Fruit fly (Drosophila melanogaster): ENCODE results near the gene Spn28Da.
A peak's percentile ranks its signal among the peaks of the same experiment; 100 is the strongest.

Gene Spn28Da

DNA sequence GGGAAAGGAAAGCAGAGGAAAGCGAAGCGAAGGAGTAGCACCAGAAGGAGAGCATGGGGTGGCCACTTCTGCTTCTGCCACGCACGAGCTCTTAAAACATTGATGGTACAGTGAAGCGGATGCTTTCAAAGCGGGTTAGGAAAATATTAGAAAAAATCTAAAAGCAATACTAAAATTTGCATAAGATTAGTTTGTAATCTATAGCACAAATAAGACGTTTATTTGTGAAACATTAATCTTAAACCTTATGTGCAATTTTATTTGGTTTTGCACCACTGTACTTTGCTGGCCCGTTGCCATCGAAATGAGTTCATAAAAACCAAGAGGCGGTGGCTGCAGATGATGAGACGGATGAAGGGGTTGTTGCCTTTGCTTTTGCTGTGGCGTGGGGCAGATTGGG is 36.5 kb upstream of the Spn28Da start (continued):
- TF ChIP-seq CG13287 (GFP tag; IDR thresholded peaks at IDR 0.05; ENCODE audit: partially characterized antibody): peak; percentile 27; the same call in 1 of the 2 replicates
- peak; percentile 51 for TF ChIP-seq luna (GFP tag; optimal IDR thresholded peaks at IDR 0.05)
- TF ChIP-seq gce (GFP tag; IDR thresholded peaks at IDR 0.05): peak; percentile 91
- peak; percentile 62 for TF ChIP-seq dmrt11E (tag; optimal IDR thresholded peaks at IDR 0.05)
- peak; percentile 76 for TF ChIP-seq dimm (GFP tag; IDR thresholded peaks at IDR 0.05)
- TF ChIP-seq salm (tag; optimal IDR thresholded peaks at IDR 0.05): peak; percentile 83
- peak; percentile 88 for TF ChIP-seq CG1792 (GFP tag; optimal IDR thresholded peaks at IDR 0.05)
- peak; percentile 82 for TF ChIP-seq CG1024 (GFP tag; IDR thresholded peaks at IDR 0.05)
- TF ChIP-seq mirr (GFP tag; optimal IDR thresholded peaks at IDR 0.05): peak; percentile 69
- peak; percentile 65 for TF ChIP-seq Bdp1 (GFP tag; optimal IDR thresholded peaks at IDR 0.05)
- TF ChIP-seq CG14667 (GFP tag; IDR thresholded peaks at IDR 0.05): peak; percentile 83
- TF ChIP-seq fd3F (GFP tag; optimal IDR thresholded peaks at IDR 0.05): peak; percentile 83
- peak; percentile 84 for TF ChIP-seq maf-S (GFP tag; optimal IDR thresholded peaks at IDR 0.05)
- TF ChIP-seq dan (GFP tag; IDR thresholded peaks at IDR 0.05): peak; percentile 47; the same call in 1 of the 2 replicates
- TF ChIP-seq lmd (GFP tag; IDR thresholded peaks at IDR 0.05): peak; percentile 92
- no peak for TF ChIP-seq Lpt (GFP tag; optimal IDR thresholded peaks at IDR 0.05)
- peak; percentile 75 for TF ChIP-seq CG17568 (GFP tag; optimal IDR thresholded peaks at IDR 0.05)
- peak; percentile 83 for TF ChIP-seq D19A (tag; optimal IDR thresholded peaks at IDR 0.05)
- TF ChIP-seq CG31365 (tag; optimal IDR thresholded peaks at IDR 0.05): peak; percentile 75
- peak; percentile 82 for TF ChIP-seq Camta (GFP tag; optimal IDR thresholded peaks at IDR 0.05)
- 0 out of 3 replicates have a peak, but pooled peaks have one; percentile 39 for TF ChIP-seq CG2199 (GFP tag; IDR thresholded peaks at IDR 0.05)
- TF ChIP-seq Stat92E (GFP tag; optimal IDR thresholded peaks at IDR 0.05): no peak
- peak; percentile 71 for TF ChIP-seq Chrac-16 (GFP tag; optimal IDR thresholded peaks at IDR 0.05)
- TF ChIP-seq CG2120 (GFP tag; optimal IDR thresholded peaks at IDR 0.05): peak; percentile 88
- peak in 1 of 2 experiments; percentile 81 for TF ChIP-seq Eip74EF (GFP tag; optimal IDR thresholded peaks at IDR 0.05)
- TF ChIP-seq CG33557 (GFP tag; optimal IDR thresholded peaks at IDR 0.05): peak; percentile 41
- peak; percentile 88 for TF ChIP-seq CG17385 (GFP tag; optimal IDR thresholded peaks at IDR 0.05)
- TF ChIP-seq bbx (GFP tag; IDR thresholded peaks at IDR 0.05; ENCODE audit: partially characterized antibody): no peak
- peak; percentile 74 for TF ChIP-seq CG15011 (GFP tag; optimal IDR thresholded peaks at IDR 0.05)
- peak; percentile 89 for TF ChIP-seq CG8924 (tag; optimal IDR thresholded peaks at IDR 0.05)
- TF ChIP-seq D (optimal IDR thresholded peaks at IDR 0.05): no peak
- TF ChIP-seq D (GFP tag; optimal IDR thresholded peaks at IDR 0.05): peak; percentile 88
- no peak for TF ChIP-seq CG16779 (GFP tag; IDR thresholded peaks at IDR 0.05)
- TF ChIP-seq YL-1 (GFP tag; optimal IDR thresholded peaks at IDR 0.05): peak; percentile 21
- no peak for TF ChIP-seq gfzf (GFP tag; optimal IDR thresholded peaks at IDR 0.05)
- TF ChIP-seq psq (GFP tag; optimal IDR thresholded peaks at IDR 0.05): peak; percentile 46
- TF ChIP-seq sqz (GFP tag; optimal IDR thresholded peaks at IDR 0.05): peak; percentile 76
- TF ChIP-seq gcm (GFP tag; optimal IDR thresholded peaks at IDR 0.05): peak; percentile 76
- TF ChIP-seq tap (tag; optimal IDR thresholded peaks at IDR 0.05): peak; percentile 90
- peak; percentile 91 for TF ChIP-seq CG2712 (tag; optimal IDR thresholded peaks at IDR 0.05)
- TF ChIP-seq CG15696 (tag; optimal IDR thresholded peaks at IDR 0.05): peak; percentile 50
- peak; percentile 78 for TF ChIP-seq Rx (GFP tag; IDR thresholded peaks at IDR 0.05)
- TF ChIP-seq mld (GFP tag; IDR thresholded peaks at IDR 0.05; ENCODE audit: partially characterized antibody): no peak
- peak; percentile 89 for TF ChIP-seq CG12219 (GFP tag; optimal IDR thresholded peaks at IDR 0.05)
- TF ChIP-seq lab (GFP tag; optimal IDR thresholded peaks at IDR 0.05): peak; percentile 95
- TF ChIP-seq NfI (GFP tag; optimal IDR thresholded peaks at IDR 0.05): peak; percentile 91
- TF ChIP-seq sim (GFP tag; IDR thresholded peaks at IDR 0.05): peak; percentile 61; the same call in 1 of the 2 replicates
- no peak for TF ChIP-seq BEAF-32 (GFP tag; optimal IDR thresholded peaks at IDR 0.05)
- peak; percentile 62 for TF ChIP-seq CG30431 (GFP tag; optimal IDR thresholded peaks at IDR 0.05)
- peak; percentile 85 for TF ChIP-seq pnt (GFP tag; optimal IDR thresholded peaks at IDR 0.05)

Data from whole organism, embryonic.